Worm (Caenorhabditis elegans) whole organism, L3 larva: ENCODE data around the gene fndc-1.

ENCODE experiments used
- ama-1 ChIP-seq: fragments of 150-350 bp; optimal IDR thresholded peaks from 2 replicates; lab custom pipeline; 2018
- ceh-16 ChIP-seq: sonication (generic microtip); optimal IDR thresholded peaks from 2 replicates; lab custom pipeline; 2017; ENCODE audit warnings: missing biosample characterization, missing genetic modification characterization
- ceh-9 ChIP-seq: sonication (generic microtip); optimal IDR thresholded peaks from 2 replicates; lab custom pipeline; 2018; ENCODE audit warnings: missing biosample characterization, missing genetic modification characterization
- daf-12 ChIP-seq: fragments of 150-350 bp; optimal IDR thresholded peaks from 2 replicates; lab custom pipeline; 2014; ENCODE audit warnings: missing biosample characterization, missing genetic modification reagents, missing genetic modification characterization
- elt-1 ChIP-seq: fragments of 150-350 bp; optimal IDR thresholded peaks from 2 replicates; lab custom pipeline; 2014; ENCODE audit warnings: missing biosample characterization, missing genetic modification characterization
- fkh-10 ChIP-seq: sonication (generic microtip); optimal IDR thresholded peaks from 2 replicates; lab custom pipeline; 2017; ENCODE audit warnings: missing biosample characterization, missing genetic modification reagents, missing genetic modification characterization
- fos-1 ChIP-seq: fragments of 150-350 bp; optimal IDR thresholded peaks from 2 replicates; lab custom pipeline; 2014; ENCODE audit warnings: missing biosample characterization, missing genetic modification characterization
- hmg-11 ChIP-seq: sonication (generic microtip); optimal IDR thresholded peaks from 2 replicates; lab custom pipeline; 2016; ENCODE audit warnings: missing genetic modification characterization, missing compliant biosample characterization
- mdl-1 ChIP-seq: fragments of 150-350 bp; optimal IDR thresholded peaks from 2 replicates; lab custom pipeline; 2014; ENCODE audit warnings: missing biosample characterization, missing genetic modification characterization
- nhr-12 ChIP-seq: fragments of 150-350 bp; optimal IDR thresholded peaks from 2 replicates; lab custom pipeline; 2014; ENCODE audit warnings: missing biosample characterization, missing genetic modification characterization
- nhr-23 ChIP-seq: fragments of 150-350 bp; optimal IDR thresholded peaks from 2 replicates; lab custom pipeline; 2014; ENCODE audit warnings: missing biosample characterization, missing genetic modification reagents, missing genetic modification characterization
- nhr-25 ChIP-seq: sonication (generic microtip); optimal IDR thresholded peaks from 2 replicates; lab custom pipeline; 2017; ENCODE audit warnings: missing biosample characterization, missing genetic modification characterization
- nhr-28 ChIP-seq: fragments of 150-350 bp; optimal IDR thresholded peaks from 2 replicates; lab custom pipeline; 2014; ENCODE audit warnings: missing biosample characterization, missing genetic modification characterization
- snpc-4 ChIP-seq: fragments of 150-350 bp; optimal IDR thresholded peaks from 2 replicates; lab custom pipeline; 2014; ENCODE audit warnings: missing biosample characterization, missing genetic modification characterization
- unc-39 ChIP-seq: sonication (generic microtip); optimal IDR thresholded peaks from 4 replicates; lab custom pipeline; 2017; ENCODE audit warnings: missing biosample characterization, missing genetic modification characterization
- ztf-11 ChIP-seq: fragments of 150-350 bp; optimal IDR thresholded peaks from 2 replicates; lab custom pipeline; 2014; ENCODE audit warnings: missing biosample characterization, missing genetic modification characterization
- ztf-4 ChIP-seq: fragments of 150-350 bp; optimal IDR thresholded peaks from 2 replicates; lab custom pipeline; 2014; ENCODE audit warnings: missing biosample characterization, missing genetic modification characterization

The fndc-1 gene

ce11 chrII:11200234-11200755 is 36.8 kb downstream of the fndc-1 start:
- TF ChIP-seq unc-39 (tag; lab: Kevin White, UChicago) (no peak), elt-1 (tag; lab: Kevin White, UChicago) (peak; percentile 30), hmg-11 (no peak), nhr-25 (peak; percentile 36), nhr-23 (peak; percentile 27), ceh-16 (tag; lab: Kevin White, UChicago) (no peak)
- TF ChIP-seq, all 47 proteins: peak for 3

ce11 chrII:11193523-11193922 is 43.6 kb downstream of the fndc-1 start:
- TF ChIP-seq mdl-1 (tag; lab: Kevin White, UChicago) = no peak
- peak; percentile 21 for TF ChIP-seq nhr-25

ce11 chrII:11192488-11192887 is 44.6 kb downstream of the fndc-1 start:
- TF ChIP-seq elt-1 (tag; lab: Kevin White, UChicago) (peak; percentile 38), fkh-10 (GFP tag; lab: Kevin White, UChicago) (no peak)

ce11 chrII:11188026-11188425 is 49.1 kb downstream of the fndc-1 start, which contains the start of gene F37H8.5:
TSS of gene F37H8.5 (plus strand) at chrII:11188206.
- TF ChIP-seq ama-1 (lab: Kevin White, UChicago) (no peak), ceh-16 (tag; lab: Kevin White, UChicago) (no peak), ztf-4 (tag; lab: Kevin White, UChicago) (no peak), snpc-4 (no peak), fos-1 (tag; lab: Kevin White, UChicago) (no peak), mdl-1 (tag; lab: Kevin White, UChicago) (no peak), nhr-28 (tag; lab: Kevin White, UChicago) (no peak), ztf-11 (tag; lab: Kevin White, UChicago) (no peak), daf-12 (tag; lab: Kevin White, UChicago) (no peak), ceh-9 (no peak), nhr-12 (no peak)
